Worm (Caenorhabditis elegans): ENCODE measurements around the gene mpz-5.

DNA sequence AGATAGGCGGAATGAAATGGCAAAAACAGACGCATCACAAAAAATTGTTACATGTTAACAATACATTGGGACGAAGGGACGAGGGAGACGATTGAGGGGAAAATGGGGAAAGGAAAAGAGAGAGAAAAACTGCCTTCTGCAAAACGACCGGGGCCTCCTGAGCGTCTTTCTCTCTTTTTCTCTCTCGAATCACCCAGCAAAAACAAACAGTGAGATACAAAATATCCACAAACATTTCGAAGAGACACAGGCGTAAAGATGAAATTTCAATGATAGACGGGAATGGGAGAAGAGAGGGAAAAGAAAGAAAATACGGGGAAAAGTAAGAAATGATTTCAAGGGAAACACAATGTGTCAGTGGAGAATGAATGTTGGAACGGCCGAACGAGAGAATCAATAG is 27.6 kb downstream of the mpz-5 start:
- TF ChIP-seq nhr-28 (tag; optimal IDR thresholded peaks at IDR 0.05): no peak
- TF ChIP-seq ceh-82 (tag; optimal IDR thresholded peaks at IDR 0.05): no peak
- no peak for TF ChIP-seq ztf-11 (tag; optimal IDR thresholded peaks at IDR 0.05)
- no peak for TF ChIP-seq ama-1 (optimal IDR thresholded peaks at IDR 0.05)
- TF ChIP-seq ceh-28 (tag; optimal IDR thresholded peaks at IDR 0.05): peak; percentile 1
- TF ChIP-seq unc-39 (tag; optimal IDR thresholded peaks at IDR 0.05): no peak
- TF ChIP-seq R02D3.7 (tag; optimal IDR thresholded peaks at IDR 0.05): no peak
- no peak for TF ChIP-seq elt-1 (tag; optimal IDR thresholded peaks at IDR 0.05)
